Worm (Caenorhabditis elegans): ENCODE measurements around the gene T15B12.2.

- TF ChIP-seq tbx-2 (tag; optimal IDR thresholded peaks at IDR 0.05) (no peak), nhr-232 (tag; optimal IDR thresholded peaks at IDR 0.05) (no peak), ceh-24 (tag; optimal IDR thresholded peaks at IDR 0.05) (no peak), dmd-4 (tag; optimal IDR thresholded peaks at IDR 0.05; ENCODE audit: borderline replicate concordance) (no peak), nhr-11 (tag; optimal IDR thresholded peaks at IDR 0.05) (no peak), elt-2 (tag; optimal IDR thresholded peaks at IDR 0.05) (no peak), pha-4 (tag; optimal IDR thresholded peaks at IDR 0.05) (no peak), ztf-16 (tag; optimal IDR thresholded peaks at IDR 0.05) (no peak)
Observed at ce11 chrIII:5310940-5311339, 9.3 kb upstream of the T15B12.2 start, which contains the start of gene pqe-1.
